Worm (Caenorhabditis elegans) whole organism, midembryonic: ENCODE data around the gene pros-1.

ENCODE experiments used
- T22C8.4 ChIP-seq: fragments of 200-800 bp; sonication (Bioruptor generic); IDR thresholded peaks from 2 replicates; pipeline ENCODE4 v1.3.6; 2022; ENCODE audit warnings: missing genetic modification characterization, missing compliant biosample characterization
- cog-1 ChIP-seq: sonication (generic microtip); optimal IDR thresholded peaks from 2 replicates; lab custom pipeline; 2016; ENCODE audit warnings: missing genetic modification characterization, missing compliant biosample characterization
- flt-1 ChIP-seq: fragments of 200-800 bp; sonication (Bioruptor generic); IDR thresholded peaks from 2 replicates; pipeline ENCODE4 v1.3.6; 2022; ENCODE audit warnings: missing genetic modification characterization, missing compliant biosample characterization
- klf-2 ChIP-seq: fragments of 200-800 bp; sonication (Bioruptor generic); conservative IDR thresholded peaks from 2 replicates; pipeline ENCODE4 v1.3.6; 2022; ENCODE audit warnings: missing genetic modification reagents, missing genetic modification characterization, missing compliant biosample characterization
- med-1 ChIP-seq: sonication (generic microtip); optimal IDR thresholded peaks from 2 replicates; lab custom pipeline; 2017; ENCODE audit warnings: missing genetic modification characterization, mild to moderate bottlenecking, missing compliant biosample characterization, antibody characterized with exemption, missing genetic modification reagents; ENCODE audit not compliant: insufficient read depth
- ref-1 ChIP-seq: fragments of 200-800 bp; sonication (Bioruptor generic); conservative IDR thresholded peaks from 2 replicates; pipeline ENCODE4 v1.3.6; 2022; ENCODE audit warnings: missing genetic modification reagents, missing genetic modification characterization, missing compliant biosample characterization
- tab-1 ChIP-seq: fragments of 200-800 bp; sonication (Bioruptor generic); IDR thresholded peaks from 2 replicates; pipeline ENCODE4 v1.3.6; 2022; ENCODE audit warnings: missing genetic modification characterization, missing compliant biosample characterization
- ztf-23 ChIP-seq: fragments of 200-800 bp; sonication (Bioruptor generic); IDR thresholded peaks from 2 replicates; pipeline ENCODE4 v1.3.6; 2022; ENCODE audit warnings: missing genetic modification reagents, missing genetic modification characterization, missing compliant biosample characterization
- ztf-29 ChIP-seq: fragments of 200-800 bp; sonication (Bioruptor generic); IDR thresholded peaks from 2 replicates; pipeline ENCODE4 v1.3.6; 2022; ENCODE audit warnings: missing genetic modification reagents, missing genetic modification characterization, missing compliant biosample characterization

The pros-1 gene

ce11 chrIII:8098116-8098515 lies 31.0 kb downstream of the pros-1 start, which contains the start of gene K06H7.8:
Gene K06H7.8 (minus strand): TSS chrIII:8098216.
- TF ChIP-seq ztf-23 (GFP tag; lab: Robert Waterston, UW), result no peak
- no peak for TF ChIP-seq tab-1
- no peak for TF ChIP-seq T22C8.4 (GFP tag; lab: Robert Waterston, UW)
- no peak for TF ChIP-seq cog-1 (tag; lab: Kevin White, UChicago)
- no peak for TF ChIP-seq med-1 (GFP tag; lab: Kevin White, UChicago)
- TF ChIP-seq ztf-29, result no peak
- TF ChIP-seq ref-1 (GFP tag; lab: Robert Waterston, UW), result no peak
- TF ChIP-seq flt-1 (GFP tag; lab: Robert Waterston, UW), result no peak
- no peak for TF ChIP-seq klf-2

ce11 chrIII:8099022-8099421 lies 31.9 kb downstream of the pros-1 start, which contains the start of gene K06H7.1:
Gene K06H7.1 (plus strand): TSS chrIII:8099322.
- TF ChIP-seq cog-1 (tag; lab: Kevin White, UChicago) (no peak), T22C8.4 (GFP tag; lab: Robert Waterston, UW) (no peak), med-1 (GFP tag; lab: Kevin White, UChicago) (no peak), ztf-29 (no peak), flt-1 (GFP tag; lab: Robert Waterston, UW) (no peak), klf-2 (no peak), tab-1 (no peak), ref-1 (GFP tag; lab: Robert Waterston, UW) (no peak), ztf-23 (GFP tag; lab: Robert Waterston, UW) (no peak)

ce11 chrIII:8100960-8101359 lies 33.9 kb downstream of the pros-1 start, which contains the start of gene plk-1:
Gene plk-1 (plus strand): TSS chrIII:8101348.
- TF ChIP-seq flt-1 (GFP tag; lab: Robert Waterston, UW) (no peak), med-1 (GFP tag; lab: Kevin White, UChicago) (no peak), tab-1 (no peak), ztf-23 (GFP tag; lab: Robert Waterston, UW) (no peak), ztf-29 (no peak), cog-1 (tag; lab: Kevin White, UChicago) (no peak), klf-2 (no peak)

ce11 chrIII:8105771-8106170 lies 38.7 kb downstream of the pros-1 start:
- TF ChIP-seq ztf-23 (GFP tag; lab: Robert Waterston, UW), result no peak
- no peak for TF ChIP-seq ztf-29
- no peak for TF ChIP-seq T22C8.4 (GFP tag; lab: Robert Waterston, UW)
- TF ChIP-seq med-1 (GFP tag; lab: Kevin White, UChicago), result no peak
- TF ChIP-seq ref-1 (GFP tag; lab: Robert Waterston, UW), result no peak
- TF ChIP-seq cog-1 (tag; lab: Kevin White, UChicago), result no peak

ce11 chrIII:8106476-8106875 lies 39.4 kb downstream of the pros-1 start:
- TF ChIP-seq T22C8.4 (GFP tag; lab: Robert Waterston, UW) (peak; percentile 83), med-1 (GFP tag; lab: Kevin White, UChicago) (peak; percentile 37), tab-1 (peak; percentile 89), ztf-29 (peak; percentile 86), ref-1 (GFP tag; lab: Robert Waterston, UW) (peak; percentile 73), flt-1 (GFP tag; lab: Robert Waterston, UW) (peak; percentile 92), ztf-23 (GFP tag; lab: Robert Waterston, UW) (peak; percentile 89), klf-2 (peak; percentile 78), cog-1 (tag; lab: Kevin White, UChicago) (peak; percentile 45)

- TF ChIP-seq tab-1 (no peak), med-1 (GFP tag; lab: Kevin White, UChicago) (no peak), T22C8.4 (GFP tag; lab: Robert Waterston, UW) (no peak), ztf-29 (no peak), ztf-23 (GFP tag; lab: Robert Waterston, UW) (no peak), flt-1 (GFP tag; lab: Robert Waterston, UW) (no peak), klf-2 (no peak), ref-1 (GFP tag; lab: Robert Waterston, UW) (no peak), cog-1 (tag; lab: Kevin White, UChicago) (no peak)
These were observed 41.4 kb downstream of the pros-1 start, which contains the start of gene C14B9.3 for ce11 chrIII:8108490-8108889. Gene C14B9.3 (plus strand): TSS chrIII:8108790.

- TF ChIP-seq cog-1 (tag; lab: Kevin White, UChicago) (peak; percentile 86), ref-1 (GFP tag; lab: Robert Waterston, UW) (peak; percentile 83), T22C8.4 (GFP tag; lab: Robert Waterston, UW) (peak; percentile 83), ztf-29 (peak; percentile 77), med-1 (GFP tag; lab: Kevin White, UChicago) (peak; percentile 44), flt-1 (GFP tag; lab: Robert Waterston, UW) (peak; percentile 94), tab-1 (peak; percentile 89), ztf-23 (GFP tag; lab: Robert Waterston, UW) (peak; percentile 91), klf-2 (peak; percentile 75; the same call in 1 of the 2 replicates)
These were observed 42.5 kb downstream of the pros-1 start for ce11 chrIII:8109459-8110057.

ce11 chrIII:8111347-8111746 lies 44.3 kb downstream of the pros-1 start:
- TF ChIP-seq cog-1 (tag; lab: Kevin White, UChicago), result no peak
- no peak for TF ChIP-seq ref-1 (GFP tag; lab: Robert Waterston, UW)
- TF ChIP-seq ztf-29, result no peak
- TF ChIP-seq ztf-23 (GFP tag; lab: Robert Waterston, UW), result no peak
- no peak for TF ChIP-seq klf-2
- no peak for TF ChIP-seq flt-1 (GFP tag; lab: Robert Waterston, UW)
- no peak for TF ChIP-seq tab-1

ce11 chrIII:8115877-8116276 lies 48.8 kb downstream of the pros-1 start:
- TF ChIP-seq ztf-29 (no peak), med-1 (GFP tag; lab: Kevin White, UChicago) (no peak), tab-1 (no peak), T22C8.4 (GFP tag; lab: Robert Waterston, UW) (no peak), flt-1 (GFP tag; lab: Robert Waterston, UW) (no peak), ztf-23 (GFP tag; lab: Robert Waterston, UW) (no peak), cog-1 (tag; lab: Kevin White, UChicago) (no peak)
